4 fruit fly cellular contexts compared by ENCODE assay signal in the genomic region with DNA sequence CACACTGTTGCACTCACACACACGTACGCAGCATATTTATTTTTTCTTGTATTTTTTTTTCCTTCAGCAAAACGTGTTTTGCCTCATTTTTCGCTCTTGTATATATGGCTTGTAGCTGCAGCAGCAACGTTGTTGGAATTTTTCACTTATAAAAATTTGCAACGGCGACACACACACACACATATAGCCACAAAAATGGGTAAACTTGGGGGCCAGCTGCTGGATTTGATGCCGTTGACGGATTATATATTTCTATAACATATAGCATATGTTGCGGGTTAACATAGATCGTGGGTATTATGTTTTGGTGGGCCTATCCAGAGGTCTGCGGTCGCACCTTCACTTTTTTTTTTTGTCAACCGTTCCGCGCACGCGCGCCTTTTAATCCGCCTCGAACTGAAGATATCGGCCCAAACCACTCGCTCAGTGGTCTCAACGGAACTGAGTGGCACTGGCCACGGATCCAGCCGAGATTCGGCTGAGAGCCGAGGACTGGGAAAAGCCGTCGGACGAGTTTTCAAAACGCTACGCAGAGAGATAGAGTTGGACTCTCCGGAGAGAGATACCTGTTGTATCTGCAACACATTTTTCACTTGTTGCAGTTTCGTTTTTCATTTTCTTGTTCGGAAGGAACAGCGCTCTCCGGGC.
TF ChIP-seq lines count a peak whose summit lies in the region.

A gene (minus strand): TSS at position 443 of the 648 bp plus-strand sequence.

- TF ChIP-seq CTCF in whole organism, embryonic (GFP tag; optimal IDR thresholded peaks at IDR 0.05; lab: Kevin White, UChicago) = no peak

TF ChIP-seq in whole organism, embryonic, 481 proteins besides CTCF, POLR2A, EP300 and RAD21 (continues in another document):
- TF ChIP-seq PHDP (tag; optimal IDR thresholded peaks at IDR 0.05; lab: Kevin White, UChicago) (no peak), vvl (GFP tag; IDR thresholded peaks at IDR 0.05; lab: Robert Waterston, UW) (peak; percentile 46), Nf-YC (tag; optimal IDR thresholded peaks at IDR 0.05; lab: Kevin White, UChicago) (no peak), CG4282 (GFP tag; optimal IDR thresholded peaks at IDR 0.05; lab: Kevin White, UChicago) (no peak), sens (GFP tag; lab: Kevin White, UChicago) (peak; percentile 59), sd (tag; optimal IDR thresholded peaks at IDR 0.05; lab: Kevin White, UChicago) (peak; percentile 30), CG2116 (GFP tag; optimal IDR thresholded peaks at IDR 0.05; lab: Kevin White, UChicago) (no peak), Deaf1 (tag; optimal IDR thresholded peaks at IDR 0.05; lab: Kevin White, UChicago) (peak; percentile 64), trem (tag; optimal IDR thresholded peaks at IDR 0.05; lab: Kevin White, UChicago) (no peak), eve (GFP tag; optimal IDR thresholded peaks at IDR 0.05; lab: Kevin White, UChicago) (no peak), Kr (GFP tag; optimal IDR thresholded peaks at IDR 0.05; lab: Kevin White, UChicago) (no peak), CG11723 (GFP tag; optimal IDR thresholded peaks at IDR 0.05; lab: Kevin White, UChicago) (no peak), Mrtf (GFP tag; IDR thresholded peaks at IDR 0.05; lab: Robert Waterston, UW) (no peak), cg (GFP tag; optimal IDR thresholded peaks at IDR 0.05; lab: Kevin White, UChicago) (peak; percentile 79), bbx (GFP tag; IDR thresholded peaks at IDR 0.05; lab: Robert Waterston, UW; ENCODE audit: partially characterized antibody) (0 out of 2 replicates have a peak, but pooled peaks have one; percentile 31), Med (GFP tag; lab: Kevin White, UChicago) (no peak), HLHmδ (GFP tag; optimal IDR thresholded peaks at IDR 0.05; lab: Kevin White, UChicago) (peak; percentile 5), CG4360 (GFP tag; IDR thresholded peaks at IDR 0.05; lab: Robert Waterston, UW) (peak; percentile 12; the same call in 1 of the 2 replicates), CG10959 (GFP tag; IDR thresholded peaks at IDR 0.05; lab: Robert Waterston, UW) (no peak), toy (GFP tag; IDR thresholded peaks at IDR 0.05; lab: Robert Waterston, UW) (no peak), CG13894 (tag; optimal IDR thresholded peaks at IDR 0.05; lab: Kevin White, UChicago) (peak; percentile 35)

TF ChIP-seq in whole organism, prepupa, 60 proteins besides CTCF, POLR2A, EP300 and RAD21 (continues in another document):
- TF ChIP-seq fkh (GFP tag; optimal IDR thresholded peaks at IDR 0.05; lab: Kevin White, UChicago) = no peak
- no peak for TF ChIP-seq esn (GFP tag; optimal IDR thresholded peaks at IDR 0.05; lab: Kevin White, UChicago)
- no peak for TF ChIP-seq CG3032 (tag; optimal IDR thresholded peaks at IDR 0.05; lab: Kevin White, UChicago)
- no peak for TF ChIP-seq CG15336 (GFP tag; IDR thresholded peaks at IDR 0.05; lab: Robert Waterston, UW)
- TF ChIP-seq achi (GFP tag; optimal IDR thresholded peaks at IDR 0.05; lab: Kevin White, UChicago) = no peak
- TF ChIP-seq CG11762 (GFP tag; optimal IDR thresholded peaks at IDR 0.05; lab: Kevin White, UChicago; ENCODE audit: insufficient read depth) = no peak
- peak; percentile 32; the same call in 1 of the 3 replicates for TF ChIP-seq CG8119 (GFP tag; IDR thresholded peaks at IDR 0.05; lab: Robert Waterston, UW)
- no peak; the same call in 1 of the 3 replicates for TF ChIP-seq CG6163 (GFP tag; IDR thresholded peaks at IDR 0.05; lab: Robert Waterston, UW)
- TF ChIP-seq CG31627 (GFP tag; optimal IDR thresholded peaks at IDR 0.05; lab: Kevin White, UChicago) = no peak
- TF ChIP-seq acj6 (GFP tag; optimal IDR thresholded peaks at IDR 0.05; lab: Kevin White, UChicago) = no peak
- TF ChIP-seq fd85E (GFP tag; optimal IDR thresholded peaks at IDR 0.05; lab: Kevin White, UChicago) = no peak
- no peak for TF ChIP-seq Ets96B (tag; optimal IDR thresholded peaks at IDR 0.05; lab: Kevin White, UChicago)
- peak in 1 of 2 experiments; percentile 12 for TF ChIP-seq ss (GFP tag; optimal IDR thresholded peaks at IDR 0.05; lab: Kevin White, UChicago)
- TF ChIP-seq CG6792 (GFP tag; optimal IDR thresholded peaks at IDR 0.05; lab: Kevin White, UChicago) = no peak
- no peak for TF ChIP-seq CG6808 (GFP tag; optimal IDR thresholded peaks at IDR 0.05; lab: Kevin White, UChicago)
- peak; percentile 7 for TF ChIP-seq Smox (GFP tag; optimal IDR thresholded peaks at IDR 0.05; lab: Kevin White, UChicago)
- peak; percentile 25 for TF ChIP-seq Eip78C (GFP tag; lab: Kevin White, UChicago)
- TF ChIP-seq Hr4 (GFP tag; optimal IDR thresholded peaks at IDR 0.05; lab: Kevin White, UChicago) = no peak
- TF ChIP-seq svp (GFP tag; lab: Kevin White, UChicago) = no peak
- TF ChIP-seq Gug (GFP tag; IDR thresholded peaks at IDR 0.05; lab: Robert Waterston, UW) = 0 out of 2 replicates have a peak, but pooled peaks have one; percentile 14
- TF ChIP-seq CG3919 (GFP tag; optimal IDR thresholded peaks at IDR 0.05; lab: Kevin White, UChicago) = peak; percentile 23
- no peak for TF ChIP-seq Eip93F (GFP tag; optimal IDR thresholded peaks at IDR 0.05; lab: Kevin White, UChicago)

TF ChIP-seq in whole organism, pupa, 21 proteins besides CTCF, POLR2A, EP300 and RAD21:
- TF ChIP-seq CG10348 (GFP tag; IDR thresholded peaks at IDR 0.05; lab: Robert Waterston, UW) (no peak), EcR (GFP tag; optimal IDR thresholded peaks at IDR 0.05; lab: Kevin White, UChicago) (peak; percentile 1)

TF ChIP-seq in whole organism, wandering third instar larva, 38 proteins besides CTCF, POLR2A, EP300 and RAD21:
- TF ChIP-seq dl (GFP tag; optimal IDR thresholded peaks at IDR 0.05; lab: Kevin White, UChicago; ENCODE audit: insufficient read depth in 1 of 2, partially characterized antibody in 2 of 2) = peak; percentile 17 to 36
- no peak for TF ChIP-seq fru (GFP tag; optimal IDR thresholded peaks at IDR 0.05; lab: Kevin White, UChicago)
- no peak for TF ChIP-seq Jra (GFP tag; optimal IDR thresholded peaks at IDR 0.05; lab: Kevin White, UChicago)
- peak; percentile 5 for TF ChIP-seq Hnf4 (GFP tag; optimal IDR thresholded peaks at IDR 0.05; lab: Kevin White, UChicago)
- no peak for TF ChIP-seq CG32264 (GFP tag; optimal IDR thresholded peaks at IDR 0.05; lab: Kevin White, UChicago)
- no peak for TF ChIP-seq dmrt93B (GFP tag; optimal IDR thresholded peaks at IDR 0.05; lab: Kevin White, UChicago)
- no peak for TF ChIP-seq dsf (GFP tag; optimal IDR thresholded peaks at IDR 0.05; lab: Kevin White, UChicago; ENCODE audit: borderline replicate concordance)
- no peak for TF ChIP-seq Dfd (GFP tag; optimal IDR thresholded peaks at IDR 0.05; lab: Kevin White, UChicago)
- TF ChIP-seq Sp1 (GFP tag; optimal IDR thresholded peaks at IDR 0.05; lab: Kevin White, UChicago) = peak; percentile 2
- no peak for TF ChIP-seq Myc (optimal IDR thresholded peaks at IDR 0.05; lab: Kevin White, UChicago)
- peak; percentile 81 for TF ChIP-seq Dif (GFP tag; optimal IDR thresholded peaks at IDR 0.05; lab: Kevin White, UChicago; ENCODE audit: partially characterized antibody)
- TF ChIP-seq Hr78 (GFP tag; optimal IDR thresholded peaks at IDR 0.05; lab: Kevin White, UChicago) = no peak
- no peak for TF ChIP-seq N (GFP tag; optimal IDR thresholded peaks at IDR 0.05; lab: Kevin White, UChicago)
- peak; percentile 77 for TF ChIP-seq Vsx2 (GFP tag; optimal IDR thresholded peaks at IDR 0.05; lab: Kevin White, UChicago; ENCODE audit: partially characterized antibody)
- no peak for TF ChIP-seq jim (GFP tag; optimal IDR thresholded peaks at IDR 0.05; lab: Kevin White, UChicago)
- TF ChIP-seq Hr83 (GFP tag; optimal IDR thresholded peaks at IDR 0.05; lab: Kevin White, UChicago; ENCODE audit: poor library complexity, severe bottlenecking) = peak; percentile 1
- TF ChIP-seq CG9705 (GFP tag; optimal IDR thresholded peaks at IDR 0.05; lab: Kevin White, UChicago) = no peak
- no peak for TF ChIP-seq Rel (GFP tag; optimal IDR thresholded peaks at IDR 0.05; lab: Kevin White, UChicago)
- no peak for TF ChIP-seq Rel (tag; optimal IDR thresholded peaks at IDR 0.05; lab: Kevin White, UChicago)
- no peak for TF ChIP-seq woc (GFP tag; optimal IDR thresholded peaks at IDR 0.05; lab: Kevin White, UChicago)
